Worm (Caenorhabditis elegans) whole organism, L4 larva: ENCODE results near the gene K03B8.11.

Experiments
- ama-1 ChIP-seq: fragments of 150-350 bp; optimal IDR thresholded peaks from 2 replicates; lab custom pipeline; 2014; ENCODE audit warnings: inconsistent platforms, mixed read lengths
- dve-1 ChIP-seq: sonication (generic microtip); optimal IDR thresholded peaks from 2 replicates; lab custom pipeline; 2017; ENCODE audit warnings: antibody characterized with exemption, mild to moderate bottlenecking, missing genetic modification characterization, missing compliant biosample characterization; ENCODE audit not compliant: insufficient read depth
- jun-1 ChIP-seq: fragments of 150-350 bp; optimal IDR thresholded peaks from 2 replicates; lab custom pipeline; 2014; ENCODE audit warnings: missing biosample characterization, missing genetic modification reagents, missing genetic modification characterization
- lin-29 ChIP-seq: fragments of 200-800 bp; sonication (Bioruptor generic); IDR thresholded peaks from 2 replicates; pipeline ENCODE4 v1.3.6; 2022; ENCODE audit warnings: missing genetic modification reagents, missing genetic modification characterization, missing compliant biosample characterization
- lin-39 ChIP-seq: fragments of 150-350 bp; optimal IDR thresholded peaks from 2 replicates; lab custom pipeline; 2014; ENCODE audit warnings: missing biosample characterization, missing genetic modification reagents, missing genetic modification characterization
- nhr-10 ChIP-seq: fragments of 150-350 bp; optimal IDR thresholded peaks from 2 replicates; lab custom pipeline; 2014; ENCODE audit warnings: missing biosample characterization, missing genetic modification characterization
- nhr-11 ChIP-seq: fragments of 150-350 bp; optimal IDR thresholded peaks from 2 replicates; lab custom pipeline; 2014; ENCODE audit warnings: missing biosample characterization, missing genetic modification characterization
- nhr-237 ChIP-seq: sonication (generic microtip); optimal IDR thresholded peaks from 2 replicates; lab custom pipeline; 2017; ENCODE audit warnings: missing biosample characterization, missing genetic modification characterization
- pha-4 ChIP-seq, 2 experiments: fragments of 150-350 bp in 1 of 2; fragments of 200-800 bp in 1 of 2; sonication (Bioruptor generic) in 1 of 2; IDR thresholded peaks in 1 of 2; optimal IDR thresholded peaks in 1 of 2; 2 replicates each; pipeline versions ENCODE4 v1.3.6 to Lab custom; 2014 to 2022; ENCODE audit warnings: missing genetic modification characterization in 2 of 2, missing genetic modification reagents in 2 of 2, missing biosample characterization in 1 of 2, missing compliant biosample characterization in 1 of 2
- php-3 ChIP-seq: fragments of 200-800 bp; sonication (Bioruptor generic); IDR thresholded peaks from 2 replicates; pipeline ENCODE4 v1.3.6; 2022; ENCODE audit warnings: missing genetic modification reagents, missing genetic modification characterization, missing compliant biosample characterization
- pqm-1 ChIP-seq: sonication (generic microtip); optimal IDR thresholded peaks from 2 replicates; lab custom pipeline; 2017; ENCODE audit warnings: missing biosample characterization, missing genetic modification characterization
- snpc-4 ChIP-seq: fragments of 150-350 bp; optimal IDR thresholded peaks from 2 replicates; lab custom pipeline; 2014; ENCODE audit warnings: missing biosample characterization, missing genetic modification characterization
- unc-62 ChIP-seq, 3 experiments: fragments of 150-350 bp in 1 of 3; sonication (generic microtip); optimal IDR thresholded peaks in 2 of 3; peaks in 1 of 3; 1 replicate in 1 of 3; 2 replicates in 2 of 3; lab custom pipeline; 2014 to 2017; ENCODE audit warnings: missing biosample characterization in 3 of 3, missing genetic modification characterization in 3 of 3, missing genetic modification reagents in 3 of 3, missing genotype in 1 of 3
- zfp-2 ChIP-seq: sonication (generic microtip); optimal IDR thresholded peaks from 2 replicates; lab custom pipeline; 2016; ENCODE audit warnings: mild to moderate bottlenecking, missing genetic modification characterization, missing compliant biosample characterization

DNA sequence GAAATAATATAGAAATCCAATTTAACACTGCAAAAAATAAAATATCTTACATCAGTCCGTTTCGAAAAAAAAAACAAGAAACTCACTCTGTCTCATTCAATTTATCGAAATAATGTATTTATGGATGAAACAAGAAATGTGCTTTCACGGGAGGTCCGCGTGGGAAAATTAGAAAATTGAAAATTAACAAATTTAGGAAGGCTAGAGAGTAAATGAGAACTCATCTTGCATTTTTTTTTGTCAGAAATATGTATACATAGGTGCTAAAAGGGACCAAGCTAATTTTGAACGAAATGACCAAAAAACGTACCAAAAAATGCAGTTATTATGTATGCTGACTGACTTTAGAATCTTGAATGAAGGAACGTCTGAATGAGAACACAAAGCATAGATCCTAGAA lies 34.3 kb upstream of the K03B8.11 start, which contains the start of gene T26H10.2:
- no peak for TF ChIP-seq jun-1 (tag; lab: Kevin White, UChicago)
- TF ChIP-seq nhr-10 (tag; lab: Kevin White, UChicago) = no peak
- no peak for TF ChIP-seq unc-62 (GFP tag; optimal IDR thresholded peaks at IDR 0.05 in 1 of 2; lab: Kevin White, UChicago)
- TF ChIP-seq unc-62 (tag; optimal IDR thresholded peaks at IDR 0.05; lab: Kevin White, UChicago) = no peak
- TF ChIP-seq snpc-4 = no peak
- no peak for TF ChIP-seq php-3 (GFP tag; lab: Robert Waterston, UW)
- TF ChIP-seq nhr-11 (tag; lab: Kevin White, UChicago) = no peak
- TF ChIP-seq lin-39 (tag; lab: Kevin White, UChicago) = no peak
- TF ChIP-seq ama-1 = no peak
- TF ChIP-seq zfp-2 = no peak
- TF ChIP-seq pqm-1 (tag; lab: Kevin White, UChicago) = no peak
- TF ChIP-seq lin-29 = no peak
- TF ChIP-seq pha-4 (GFP tag; IDR thresholded peaks at IDR 0.05; lab: Robert Waterston, UW) = no peak
- no peak for TF ChIP-seq pha-4 (tag; optimal IDR thresholded peaks at IDR 0.05; lab: Kevin White, UChicago)
- TF ChIP-seq nhr-237 (tag; lab: Kevin White, UChicago) = no peak
- TF ChIP-seq dve-1 = no peak
